Fruit fly (Drosophila melanogaster) whole organism, pupa: Measurements from ENCODE around the gene slp2.

Experiments used
- CG8159 ChIP-seq: fragments of 200-800 bp; sonication (Bioruptor generic); optimal IDR thresholded peaks from 3 replicates; lab custom pipeline; 2018; ENCODE audit warnings: missing biosample characterization, mild to moderate bottlenecking, missing genetic modification characterization, moderate library complexity
- CG9948 ChIP-seq: fragments of 200-800 bp; sonication (Bioruptor generic); optimal IDR thresholded peaks from 2 replicates; lab custom pipeline; 2018; ENCODE audit warnings: missing biosample characterization, mild to moderate bottlenecking, missing genetic modification characterization, moderate library complexity
- Snoo ChIP-seq: fragments of 200-800 bp; sonication (Bioruptor generic); optimal IDR thresholded peaks from 3 replicates; lab custom pipeline; 2017; ENCODE audit warnings: missing biosample characterization, mild to moderate bottlenecking, missing genetic modification characterization, inconsistent platforms
- rn ChIP-seq: fragments of 200-800 bp; sonication (Bioruptor generic); IDR thresholded peaks from 2 replicates; pipeline ENCODE4 v1.3.6; 2022; ENCODE audit warnings: missing biosample characterization, missing genetic modification characterization

dm6 chr2L:3844898-3845713 lies 8.5 kb downstream of the slp2 start:
- TF ChIP-seq CG8159 (tag; lab: Kevin White, UChicago) (peak; percentile 1), Snoo (tag; lab: Kevin White, UChicago) (no peak), CG9948 (tag; lab: Kevin White, UChicago) (no peak), rn (GFP tag; lab: Robert Waterston, UW) (no peak)
